Fruit fly (Drosophila melanogaster): ENCODE data around the gene CG16953.

dm6 chr3R:20597407-20598325 is 12.0 kb upstream of the CG16953 start:
- TF ChIP-seq CG8478 (optimal IDR thresholded peaks at IDR 0.05), result no peak
- TF ChIP-seq CTCF (optimal IDR thresholded peaks at IDR 0.05), result no peak
